Worm (Caenorhabditis elegans) whole organism, L3 larva: ENCODE measurements around the gene K06A4.6.

Experiments
- aly-2 ChIP-seq: fragments of 150-350 bp; optimal IDR thresholded peaks from 2 replicates; lab custom pipeline; 2014; ENCODE audit warnings: missing biosample characterization, missing genetic modification characterization
- elt-2 ChIP-seq: sonication (generic microtip); optimal IDR thresholded peaks from 2 replicates; lab custom pipeline; 2016; ENCODE audit warnings: missing genetic modification reagents, mild to moderate bottlenecking, missing genetic modification characterization, missing compliant biosample characterization
- fkh-2 ChIP-seq: fragments of 150-350 bp; optimal IDR thresholded peaks from 2 replicates; lab custom pipeline; 2014; ENCODE audit warnings: missing biosample characterization, missing genetic modification reagents, missing genetic modification characterization
- fos-1 ChIP-seq: fragments of 150-350 bp; optimal IDR thresholded peaks from 2 replicates; lab custom pipeline; 2014; ENCODE audit warnings: missing biosample characterization, missing genetic modification characterization
- nfya-1 ChIP-seq: sonication (generic microtip); optimal IDR thresholded peaks from 2 replicates; lab custom pipeline; 2017; ENCODE audit warnings: missing genetic modification characterization, mild to moderate bottlenecking, missing compliant biosample characterization, antibody characterized with exemption, moderate library complexity; ENCODE audit not compliant: insufficient read depth
- nhr-12 ChIP-seq: fragments of 150-350 bp; optimal IDR thresholded peaks from 2 replicates; lab custom pipeline; 2014; ENCODE audit warnings: missing biosample characterization, missing genetic modification characterization
- nhr-28 ChIP-seq: fragments of 150-350 bp; optimal IDR thresholded peaks from 2 replicates; lab custom pipeline; 2014; ENCODE audit warnings: missing biosample characterization, missing genetic modification characterization
- nhr-43 ChIP-seq: sonication (generic microtip); optimal IDR thresholded peaks from 2 replicates; lab custom pipeline; 2016; ENCODE audit warnings: mild to moderate bottlenecking, missing genetic modification characterization, missing compliant biosample characterization; ENCODE audit not compliant: poor library complexity, severe bottlenecking
- nhr-77 ChIP-seq: fragments of 150-350 bp; optimal IDR thresholded peaks from 2 replicates; lab custom pipeline; 2014; ENCODE audit warnings: missing biosample characterization, missing genetic modification characterization
- ztf-4 ChIP-seq: fragments of 150-350 bp; optimal IDR thresholded peaks from 2 replicates; lab custom pipeline; 2014; ENCODE audit warnings: missing biosample characterization, missing genetic modification characterization

ce11 chrV:9480566-9480965 lies at the start of gene K06A4.6:
- no peak for TF ChIP-seq fkh-2 (tag; lab: Kevin White, UChicago)
- TF ChIP-seq ztf-4 (tag; lab: Kevin White, UChicago), result no peak
- TF ChIP-seq nhr-28, result no peak
- no peak for TF ChIP-seq nfya-1
- no peak for TF ChIP-seq elt-2 (tag; lab: Kevin White, UChicago)
- no peak for TF ChIP-seq nhr-77 (tag; lab: Kevin White, UChicago)
- TF ChIP-seq aly-2 (tag; lab: Kevin White, UChicago), result no peak
- no peak for TF ChIP-seq fos-1 (tag; lab: Kevin White, UChicago)
- no peak for TF ChIP-seq nhr-43 (tag; lab: Kevin White, UChicago)
- no peak for TF ChIP-seq nhr-12 (tag; lab: Kevin White, UChicago)
